Fruit fly (Drosophila melanogaster) whole organism, embryonic: Measurements from ENCODE around the gene par-6.
A peak's percentile ranks its signal among the peaks of the same experiment; 100 is the strongest.

Experiments
- B-H1 ChIP-seq: fragments of 200-800 bp; sonication (Bioruptor generic); IDR thresholded peaks from 3 replicates; pipeline ENCODE4 v1.3.6; 2022; ENCODE audit warnings: missing biosample characterization, missing genetic modification characterization
- CG10147 ChIP-seq: fragments of 200-800 bp; sonication (Bioruptor generic); optimal IDR thresholded peaks from 2 replicates; lab custom pipeline; 2019; ENCODE audit warnings: missing biosample characterization, mild to moderate bottlenecking, missing genetic modification characterization, moderate library complexity
- CG10274 ChIP-seq: fragments of 200-800 bp; sonication (Bioruptor generic); optimal IDR thresholded peaks from 3 replicates; lab custom pipeline; 2017; ENCODE audit warnings: missing biosample characterization, mild to moderate bottlenecking, missing genetic modification characterization
- CG11456 ChIP-seq: fragments of 200-800 bp; sonication (Bioruptor generic); IDR thresholded peaks from 3 replicates; pipeline ENCODE4 v1.3.6; 2022; ENCODE audit warnings: missing biosample characterization, missing genetic modification characterization
- CG13894 ChIP-seq: fragments of 200-800 bp; sonication (Bioruptor generic); optimal IDR thresholded peaks from 3 replicates; lab custom pipeline; 2018; ENCODE audit warnings: missing biosample characterization, mild to moderate bottlenecking, missing genetic modification characterization, moderate library complexity
- CG14710 ChIP-seq: fragments of 200-800 bp; sonication (Bioruptor generic); optimal IDR thresholded peaks from 3 replicates; lab custom pipeline; 2019; ENCODE audit warnings: missing biosample characterization, mild to moderate bottlenecking, missing genetic modification characterization, moderate library complexity
- CG14965 ChIP-seq: fragments of 200-800 bp; sonication (Bioruptor generic); optimal IDR thresholded peaks from 2 replicates; lab custom pipeline; 2016; ENCODE audit warnings: missing biosample characterization, missing genetic modification characterization, borderline replicate concordance
- CG15269 ChIP-seq: fragments of 200-800 bp; sonication (Bioruptor generic); optimal IDR thresholded peaks from 2 replicates; lab custom pipeline; 2018; ENCODE audit warnings: missing biosample characterization, mild to moderate bottlenecking, missing genetic modification characterization, moderate library complexity
- CG1602 ChIP-seq: fragments of 200-800 bp; sonication (Bioruptor generic); optimal IDR thresholded peaks from 3 replicates; lab custom pipeline; 2016; ENCODE audit warnings: missing biosample characterization, missing genetic modification characterization
- CG1603 ChIP-seq: fragments of 200-800 bp; sonication (Bioruptor generic); optimal IDR thresholded peaks from 2 replicates; lab custom pipeline; 2019; ENCODE audit warnings: missing biosample characterization, mild to moderate bottlenecking, missing genetic modification characterization, moderate library complexity
- CG16813 ChIP-seq: fragments of 200-800 bp; sonication (Bioruptor generic); IDR thresholded peaks from 3 replicates; pipeline ENCODE4 v1.3.6; 2022; ENCODE audit warnings: missing biosample characterization, missing genetic modification characterization; ENCODE audit not compliant: partially characterized antibody
- CG17361 ChIP-seq: fragments of 200-800 bp; sonication (Bioruptor generic); IDR thresholded peaks from 3 replicates; pipeline ENCODE4 v1.3.6; 2022; ENCODE audit warnings: missing biosample characterization, missing genetic modification characterization
- CG17802 ChIP-seq: fragments of 200-800 bp; sonication (Bioruptor generic); optimal IDR thresholded peaks from 2 replicates; lab custom pipeline; 2018; ENCODE audit warnings: missing biosample characterization, mild to moderate bottlenecking, missing genetic modification characterization, moderate library complexity
- CG2875 ChIP-seq: fragments of 200-800 bp; sonication (Bioruptor generic); optimal IDR thresholded peaks from 2 replicates; lab custom pipeline; 2017; ENCODE audit warnings: missing biosample characterization, mild to moderate bottlenecking, missing genetic modification characterization, missing genetic modification reagents
- CG34224 ChIP-seq: fragments of 200-800 bp; sonication (Bioruptor generic); IDR thresholded peaks from 3 replicates; pipeline ENCODE4 v1.3.6; 2022; ENCODE audit warnings: missing biosample characterization, missing genetic modification characterization; ENCODE audit not compliant: partially characterized antibody
- CG6175 ChIP-seq: fragments of 200-800 bp; sonication (Bioruptor generic); IDR thresholded peaks from 3 replicates; pipeline ENCODE4 v1.3.6; 2022; ENCODE audit warnings: missing biosample characterization, missing genetic modification characterization
- CG7556 ChIP-seq: fragments of 200-800 bp; sonication (Bioruptor generic); optimal IDR thresholded peaks from 2 replicates; lab custom pipeline; 2017; ENCODE audit warnings: missing biosample characterization, mild to moderate bottlenecking, missing genetic modification characterization
- CG8290 ChIP-seq, 3 experiments: fragments of 200-800 bp; sonication (Bioruptor generic); optimal IDR thresholded peaks; 2 replicates each; lab custom pipeline; 2016 to 2019; ENCODE audit warnings: missing biosample characterization in 3 of 3, missing genetic modification characterization in 3 of 3, mild to moderate bottlenecking in 2 of 3, moderate library complexity in 1 of 3
- CG8388 ChIP-seq: fragments of 200-800 bp; sonication (Bioruptor generic); optimal IDR thresholded peaks from 2 replicates; lab custom pipeline; 2019; ENCODE audit warnings: missing biosample characterization, mild to moderate bottlenecking, missing genetic modification characterization, moderate library complexity
- CG9215 ChIP-seq: fragments of 200-800 bp; sonication (Bioruptor generic); IDR thresholded peaks from 2 replicates; pipeline ENCODE4 v1.3.6; 2022; ENCODE audit warnings: missing biosample characterization, missing genetic modification characterization
- D19B ChIP-seq: fragments of 200-800 bp; sonication (Bioruptor generic); optimal IDR thresholded peaks from 2 replicates; lab custom pipeline; 2017; ENCODE audit warnings: missing biosample characterization, mild to moderate bottlenecking, missing genetic modification characterization
- Fer2 ChIP-seq: fragments of 200-800 bp; sonication (Bioruptor generic); optimal IDR thresholded peaks from 2 replicates; lab custom pipeline; 2018; ENCODE audit warnings: missing biosample characterization, mild to moderate bottlenecking, missing genetic modification characterization, moderate library complexity
- Gug ChIP-seq: fragments of 200-800 bp; sonication (Bioruptor generic); IDR thresholded peaks from 4 replicates; pipeline ENCODE4 v1.3.6; 2022; ENCODE audit warnings: missing biosample characterization, missing genetic modification characterization
- Lim3 ChIP-seq: fragments of 200-800 bp; sonication (Bioruptor generic); IDR thresholded peaks from 2 replicates; pipeline ENCODE4 v1.3.6; 2022; ENCODE audit warnings: missing biosample characterization, missing genetic modification characterization
- Med ChIP-seq: fragments of 200-800 bp; sonication (Bioruptor generic); peaks from one replicate; lab custom pipeline; 2016; ENCODE audit warnings: missing biosample characterization, missing genetic modification characterization, mild to moderate bottlenecking, inconsistent platforms, moderate library complexity
- Nf-YA ChIP-seq: fragments of 200-800 bp; sonication (Bioruptor generic); IDR thresholded peaks from 2 replicates; pipeline ENCODE4 v1.3.6; 2022; ENCODE audit warnings: missing biosample characterization, missing genetic modification characterization
- PHDP ChIP-seq: fragments of 200-800 bp; sonication (Bioruptor generic); optimal IDR thresholded peaks from 3 replicates; lab custom pipeline; 2018; ENCODE audit warnings: missing biosample characterization, mild to moderate bottlenecking, missing genetic modification characterization, moderate library complexity
- Rfx ChIP-seq: fragments of 200-800 bp; sonication (Bioruptor generic); IDR thresholded peaks from 2 replicates; pipeline ENCODE4 v1.3.6; 2022; ENCODE audit warnings: missing biosample characterization, missing genetic modification characterization
- Scr ChIP-seq: fragments of 200-800 bp; sonication (Bioruptor generic); IDR thresholded peaks from 2 replicates; pipeline ENCODE4 v1.3.6; 2022; ENCODE audit warnings: missing biosample characterization, missing genetic modification characterization; ENCODE audit not compliant: partially characterized antibody
- Spps ChIP-seq: fragments of 200-800 bp; sonication (Bioruptor generic); optimal IDR thresholded peaks from 2 replicates; lab custom pipeline; 2018; ENCODE audit warnings: missing biosample characterization, mild to moderate bottlenecking, missing genetic modification characterization
- Stat92E ChIP-seq, 3 experiments: fragments of >200 bp in 2 of 3; fragments of 200-800 bp in 1 of 3; sonication (Bioruptor generic) in 1 of 3; optimal IDR thresholded peaks; 2 replicates each; lab custom pipeline; 2017 to 2019; ENCODE audit warnings: missing biosample characterization in 3 of 3, missing genetic modification characterization in 3 of 3, mild to moderate bottlenecking in 1 of 3, moderate library complexity in 1 of 3
- Usf ChIP-seq: fragments of 200-800 bp; sonication (Bioruptor generic); optimal IDR thresholded peaks from 2 replicates; lab custom pipeline; 2017; ENCODE audit warnings: missing genotype, missing biosample characterization, missing genetic modification characterization
- Xrp1 ChIP-seq: fragments of 200-800 bp; sonication (Bioruptor generic); IDR thresholded peaks from 2 replicates; pipeline ENCODE4 v1.3.6; 2022; ENCODE audit warnings: missing biosample characterization, missing genetic modification characterization
- bbx ChIP-seq: fragments of 200-800 bp; sonication (Bioruptor generic); IDR thresholded peaks from 2 replicates; pipeline ENCODE4 v1.3.6; 2022; ENCODE audit warnings: missing biosample characterization, missing genetic modification characterization; ENCODE audit not compliant: partially characterized antibody
- bowl ChIP-seq: fragments of 200-800 bp; sonication (Bioruptor generic); IDR thresholded peaks from 2 replicates; pipeline ENCODE4 v1.3.6; 2022; ENCODE audit warnings: missing biosample characterization, missing genetic modification characterization
- crol ChIP-seq: fragments of 200-800 bp; sonication (Bioruptor generic); IDR thresholded peaks from 2 replicates; pipeline ENCODE4 v1.3.6; 2022; ENCODE audit warnings: missing biosample characterization, missing genetic modification characterization
- ken ChIP-seq: fragments of 200-800 bp; sonication (Bioruptor generic); IDR thresholded peaks from 3 replicates; pipeline ENCODE4 v1.3.6; 2022; ENCODE audit warnings: missing biosample characterization, missing genetic modification characterization
- kni ChIP-seq: fragments of 200-800 bp; sonication (Bioruptor generic); optimal IDR thresholded peaks from 3 replicates; lab custom pipeline; 2017; ENCODE audit warnings: mild to moderate bottlenecking, missing biosample characterization, missing genetic modification reagents, missing genetic modification characterization
- org-1 ChIP-seq: fragments of 200-800 bp; sonication (Bioruptor generic); optimal IDR thresholded peaks from 2 replicates; lab custom pipeline; 2017; ENCODE audit warnings: missing biosample characterization, missing genetic modification characterization
- otp ChIP-seq: fragments of 200-800 bp; sonication (Bioruptor generic); IDR thresholded peaks from 3 replicates; pipeline ENCODE4, ENCODE4 v1.3.6; 2022; ENCODE audit warnings: missing biosample characterization, missing genetic modification characterization
- pnt ChIP-seq: fragments of 200-800 bp; sonication (Bioruptor generic); optimal IDR thresholded peaks from 3 replicates; lab custom pipeline; 2016; ENCODE audit warnings: missing biosample characterization, missing genetic modification characterization
- run ChIP-seq: fragments of 200-800 bp; sonication (Bioruptor generic); optimal IDR thresholded peaks from 3 replicates; lab custom pipeline; 2018; ENCODE audit warnings: missing biosample characterization, mild to moderate bottlenecking, missing genetic modification characterization
- sd ChIP-seq: fragments of 200-800 bp; sonication (Bioruptor generic); optimal IDR thresholded peaks from 3 replicates; lab custom pipeline; 2018; ENCODE audit warnings: missing biosample characterization, mild to moderate bottlenecking, missing genetic modification characterization, moderate library complexity
- sens ChIP-seq: fragments of 200-800 bp; sonication (Bioruptor generic); peaks from one replicate; lab custom pipeline; 2016; ENCODE audit warnings: missing biosample characterization, missing genetic modification characterization
- sqz ChIP-seq: fragments of 200-800 bp; sonication (Bioruptor generic); optimal IDR thresholded peaks from 3 replicates; lab custom pipeline; 2018; ENCODE audit warnings: missing biosample characterization, mild to moderate bottlenecking, missing genetic modification characterization
- trh ChIP-seq: fragments of 200-800 bp; sonication (Bioruptor generic); optimal IDR thresholded peaks from 2 replicates; lab custom pipeline; 2016; ENCODE audit warnings: missing biosample characterization, missing genetic modification characterization
- unpg ChIP-seq: fragments of 200-800 bp; sonication (Bioruptor generic); optimal IDR thresholded peaks from 3 replicates; lab custom pipeline; 2018; ENCODE audit warnings: missing biosample characterization, mild to moderate bottlenecking, missing genetic modification characterization, moderate library complexity
- vfl ChIP-seq: fragments of 200-800 bp; sonication (Bioruptor generic); optimal IDR thresholded peaks from 2 replicates; lab custom pipeline; 2016; ENCODE audit warnings: missing biosample characterization, missing genetic modification characterization
- vvl ChIP-seq: fragments of 200-800 bp; sonication (Bioruptor generic); IDR thresholded peaks from 2 replicates; pipeline ENCODE4 v1.3.6; 2022; ENCODE audit warnings: missing biosample characterization, missing genetic modification characterization

par-6 gene

dm6 chrX:17737024-17737685 lies 34.0 kb downstream of the par-6 start (continued):
- TF ChIP-seq bbx (peak; percentile 34; the same call in 1 of the 2 replicates), CG17802 (tag; lab: Kevin White, UChicago) (no peak), CG34224 (GFP tag; lab: Robert Waterston, UW) (no peak; the same call in 2 of the 3 replicates), CG13894 (tag; lab: Kevin White, UChicago) (peak; percentile 12), sd (peak; percentile 20), Lim3 (GFP tag; lab: Robert Waterston, UW) (no peak), CG14710 (tag; lab: Kevin White, UChicago) (no peak), Scr (0 out of 2 replicates have a peak, but pooled peaks have one; percentile 11), Gug (no peak), CG10274 (GFP tag; lab: Kevin White, UChicago) (no peak), CG8290 (GFP tag; optimal IDR thresholded peaks at IDR 0.05; lab: Kevin White, UChicago) (peak; percentile 82), CG8290 (tag; optimal IDR thresholded peaks at IDR 0.05; lab: Kevin White, UChicago) (peak; percentile 74 to 95), CG16813 (GFP tag; lab: Robert Waterston, UW) (0 out of 3 replicates have a peak, but pooled peaks have one; percentile 9), B-H1 (no peak), bowl (GFP tag; lab: Robert Waterston, UW) (no peak), run (tag; lab: Kevin White, UChicago) (no peak), CG11456 (no peak), pnt (GFP tag; lab: Kevin White, UChicago) (no peak), Xrp1 (0 out of 2 replicates have a peak, but pooled peaks have one; percentile 21), crol (GFP tag; lab: Robert Waterston, UW) (peak; percentile 32; the same call in 1 of the 2 replicates), unpg (no peak), CG10147 (GFP tag; lab: Kevin White, UChicago) (peak; percentile 2), vfl (no peak), PHDP (no peak), Med (GFP tag; lab: Kevin White, UChicago) (peak; percentile 78), trh (GFP tag; lab: Kevin White, UChicago) (no peak), otp (no peak), Rfx (GFP tag; lab: Robert Waterston, UW) (no peak), CG17361 (GFP tag; lab: Robert Waterston, UW) (no peak), CG8388 (no peak), CG2875 (no peak), CG9215 (GFP tag; lab: Robert Waterston, UW) (no peak), CG15269 (tag; lab: Kevin White, UChicago) (no peak), sqz (GFP tag; lab: Kevin White, UChicago) (peak; percentile 36), CG1603 (tag; lab: Kevin White, UChicago) (peak; percentile 9), CG1602 (GFP tag; lab: Kevin White, UChicago) (no peak), ken (no peak), Usf (GFP tag; lab: Kevin White, UChicago) (no peak), Spps (no peak), CG14965 (GFP tag; lab: Kevin White, UChicago) (no peak), CG7556 (GFP tag; lab: Kevin White, UChicago) (no peak), sens (GFP tag; lab: Kevin White, UChicago) (peak; percentile 0), Stat92E (GFP tag; optimal IDR thresholded peaks at IDR 0.05; lab: Kevin White, UChicago) (peak in 1 of 3 experiments; percentile 19), Fer2 (tag; lab: Kevin White, UChicago) (no peak), vvl (peak; percentile 81), D19B (no peak), kni (GFP tag; lab: Kevin White, UChicago) (peak; percentile 91), CG6175 (no peak), Nf-YA (GFP tag; lab: Robert Waterston, UW) (no peak), org-1 (GFP tag; lab: Kevin White, UChicago) (no peak)
